Worm (Caenorhabditis elegans): ENCODE measurements around the gene ttr-2.
A peak's percentile ranks its signal among the peaks of the same experiment; 100 is the strongest.

Gene ttr-2

DNA sequence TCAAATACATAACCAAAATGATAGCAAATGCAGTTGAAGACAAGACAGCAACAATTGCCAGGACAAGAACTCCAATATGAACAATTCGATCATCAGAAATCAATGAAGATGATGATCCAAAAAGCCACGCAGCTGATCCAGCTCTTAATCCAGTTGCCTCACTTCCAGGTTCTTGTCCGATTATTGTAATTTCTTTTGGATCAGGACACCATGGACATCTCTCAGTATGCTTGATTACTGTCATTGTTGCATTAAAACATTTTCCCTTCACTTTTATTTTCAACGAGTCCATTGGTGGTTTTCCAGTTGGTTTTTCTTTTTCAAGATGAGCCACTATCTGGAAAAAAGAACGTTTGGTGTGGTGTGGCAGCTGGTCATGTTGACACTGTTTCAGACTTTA lies 36.8 kb downstream of the ttr-2 start:
- no peak for TF ChIP-seq aly-1 (tag; optimal IDR thresholded peaks at IDR 0.05)
- no peak for TF ChIP-seq ama-1 (optimal IDR thresholded peaks at IDR 0.05)
- no peak for TF ChIP-seq F13C5.2 (tag; optimal IDR thresholded peaks at IDR 0.05)
- TF ChIP-seq ets-7 (tag; optimal IDR thresholded peaks at IDR 0.05), result no peak
- TF ChIP-seq tbx-37 (GFP tag; conservative IDR thresholded peaks at IDR 0.05), result no peak
- no peak for TF ChIP-seq hmbx-1 (tag; optimal IDR thresholded peaks at IDR 0.05)
- no peak for TF ChIP-seq tbx-11 (GFP tag; IDR thresholded peaks at IDR 0.05)
- no peak for TF ChIP-seq hmg-4 (GFP tag; optimal IDR thresholded peaks at IDR 0.05)
- no peak for TF ChIP-seq ceh-36 (tag; optimal IDR thresholded peaks at IDR 0.05)
- TF ChIP-seq pes-1 (GFP tag; IDR thresholded peaks at IDR 0.05), result no peak
- no peak for TF ChIP-seq flt-1 (GFP tag; IDR thresholded peaks at IDR 0.05)

DNA sequence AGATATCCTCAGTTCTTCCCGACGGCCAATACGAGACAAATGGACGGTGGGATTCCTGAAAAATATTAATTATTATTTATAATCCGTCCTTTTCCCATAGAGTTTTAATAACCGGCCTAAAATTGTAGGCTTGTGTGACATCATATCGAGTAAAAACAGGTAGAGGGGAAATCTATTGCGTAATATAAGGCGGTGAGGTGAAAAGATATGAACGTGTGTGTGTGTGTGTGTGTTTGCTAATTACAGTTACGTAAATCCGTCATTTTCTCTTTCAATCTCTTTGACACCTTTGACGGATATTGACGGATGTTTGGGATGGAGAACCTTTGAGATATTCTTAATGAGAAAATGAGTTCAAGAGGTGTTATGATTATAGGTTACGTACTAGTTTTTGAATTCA lies 37.9 kb downstream of the ttr-2 start:
- TF ChIP-seq aly-1 (tag; optimal IDR thresholded peaks at IDR 0.05) (no peak), pes-1 (GFP tag; IDR thresholded peaks at IDR 0.05) (0 out of 2 replicates have a peak, but pooled peaks have one; percentile 15), hnd-1 (tag; optimal IDR thresholded peaks at IDR 0.05) (no peak), sea-1 (GFP tag; conservative IDR thresholded peaks at IDR 0.05) (no peak), ceh-36 (tag; optimal IDR thresholded peaks at IDR 0.05) (peak; percentile 58)

ce11 chrIII:9969371-9969770 lies 41.8 kb downstream of the ttr-2 start:
- TF ChIP-seq ceh-36 (tag; optimal IDR thresholded peaks at IDR 0.05) (no peak), hmbx-1 (tag; optimal IDR thresholded peaks at IDR 0.05) (no peak), ets-7 (tag; optimal IDR thresholded peaks at IDR 0.05) (no peak), sea-1 (GFP tag; conservative IDR thresholded peaks at IDR 0.05) (no peak), tra-4 (tag; optimal IDR thresholded peaks at IDR 0.05) (no peak), tbx-11 (GFP tag; IDR thresholded peaks at IDR 0.05) (no peak), hmg-4 (GFP tag; optimal IDR thresholded peaks at IDR 0.05) (peak; percentile 43)

- TF ChIP-seq hnd-1 (tag; optimal IDR thresholded peaks at IDR 0.05) (no peak), hmbx-1 (tag; optimal IDR thresholded peaks at IDR 0.05) (no peak), pes-1 (GFP tag; IDR thresholded peaks at IDR 0.05) (no peak), F13C5.2 (tag; optimal IDR thresholded peaks at IDR 0.05) (no peak), tra-4 (tag; optimal IDR thresholded peaks at IDR 0.05) (no peak), ceh-36 (tag; optimal IDR thresholded peaks at IDR 0.05) (no peak), flt-1 (GFP tag; IDR thresholded peaks at IDR 0.05) (no peak), tbx-37 (GFP tag; conservative IDR thresholded peaks at IDR 0.05) (no peak)
Observed at ce11 chrIII:9972192-9972811, 44.7 kb downstream of the ttr-2 start.

DNA sequence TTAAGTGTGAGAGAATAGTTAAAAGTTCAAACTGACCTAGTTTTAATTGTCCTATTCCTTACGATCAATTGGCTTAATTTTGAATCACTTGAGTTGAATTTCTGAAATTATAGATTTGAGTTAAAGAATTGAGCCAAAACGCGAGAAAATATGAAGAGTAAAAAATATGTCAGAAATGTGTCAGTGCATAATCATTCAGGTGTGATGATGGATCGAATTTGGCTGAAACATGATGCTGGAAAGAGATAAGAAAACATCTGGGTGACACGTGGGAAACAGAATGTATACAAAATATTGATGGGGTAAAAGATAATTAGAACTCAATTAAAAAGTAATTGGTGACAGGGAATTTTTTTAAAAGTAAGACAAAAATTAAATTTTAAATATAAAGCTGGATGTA lies 46.2 kb downstream of the ttr-2 start, which contains the start of gene R10E12.2:
Gene R10E12.2, minus strand, starts transcription at position 101 of the 400 bp plus-strand sequence.
- TF ChIP-seq B0310.2 (tag; optimal IDR thresholded peaks at IDR 0.05) (no peak), hnd-1 (tag; optimal IDR thresholded peaks at IDR 0.05) (no peak), ets-7 (tag; optimal IDR thresholded peaks at IDR 0.05) (no peak), ceh-36 (tag; optimal IDR thresholded peaks at IDR 0.05) (no peak), pes-1 (GFP tag; IDR thresholded peaks at IDR 0.05) (no peak), ceh-13 (GFP tag; optimal IDR thresholded peaks at IDR 0.05) (no peak), tbx-37 (GFP tag; conservative IDR thresholded peaks at IDR 0.05) (no peak), flt-1 (GFP tag; IDR thresholded peaks at IDR 0.05) (no peak)
